In the genomic region with DNA sequence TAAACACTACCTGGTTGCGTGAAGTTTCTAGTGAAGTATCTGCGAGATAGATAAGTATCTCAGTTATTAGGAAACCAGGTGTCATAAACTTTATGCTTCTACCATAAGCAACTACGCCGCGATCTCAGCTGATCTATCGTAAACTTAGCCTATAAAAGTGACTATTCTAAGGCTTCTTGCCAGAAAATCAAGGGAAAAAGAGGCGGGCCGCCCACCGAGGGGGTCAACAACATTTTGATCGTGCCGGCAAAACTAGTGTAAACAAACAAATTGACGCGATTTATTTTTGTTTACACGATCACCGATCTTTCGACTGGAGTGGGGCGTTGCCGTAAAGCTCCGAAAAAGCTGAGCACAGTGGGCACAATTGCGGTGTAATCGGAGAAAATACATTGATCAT, we compare ENCODE assay signal across 3 fruit fly cellular contexts.
TF ChIP-seq lines count a peak whose summit lies in the region.

No protein-coding gene starts in this region.

- peak; percentile 9 for TF ChIP-seq CTCF in whole organism, embryonic (GFP tag; optimal IDR thresholded peaks at IDR 0.05; lab: Kevin White, UChicago)

TF ChIP-seq in whole organism, adult, 20 proteins besides CTCF, POLR2A, EP300 and RAD21:
- TF ChIP-seq cic (GFP tag; optimal IDR thresholded peaks at IDR 0.05; lab: Kevin White, UChicago) (no peak), CG33017 (tag; optimal IDR thresholded peaks at IDR 0.05; lab: Kevin White, UChicago) (peak; percentile 11), CG5204 (GFP tag; optimal IDR thresholded peaks at IDR 0.05; lab: Kevin White, UChicago) (no peak)
TF ChIP-seq in whole organism, adult: peak in this region for 1.

TF ChIP-seq in whole organism, embryonic, 481 proteins besides CTCF, POLR2A, EP300 and RAD21 (continues in another document):
- TF ChIP-seq CG10147 (GFP tag; optimal IDR thresholded peaks at IDR 0.05; lab: Kevin White, UChicago) (peak; percentile 10), CG4854 (GFP tag; optimal IDR thresholded peaks at IDR 0.05; lab: Kevin White, UChicago) (no peak), CG2129 (GFP tag; IDR thresholded peaks at IDR 0.05; lab: Robert Waterston, UW; ENCODE audit: partially characterized antibody) (no peak), ci (GFP tag; IDR thresholded peaks at IDR 0.05; lab: Robert Waterston, UW) (0 out of 3 replicates have a peak, but pooled peaks have one; percentile 39), bowl (GFP tag; IDR thresholded peaks at IDR 0.05; lab: Robert Waterston, UW) (no peak), Med (GFP tag; lab: Kevin White, UChicago) (peak; percentile 58), CG18599 (GFP tag; optimal IDR thresholded peaks at IDR 0.05; lab: Kevin White, UChicago) (no peak), sob (GFP tag; IDR thresholded peaks at IDR 0.05; lab: Robert Waterston, UW) (no peak), CG16863 (GFP tag; optimal IDR thresholded peaks at IDR 0.05; lab: Kevin White, UChicago) (no peak), Hmr (GFP tag; optimal IDR thresholded peaks at IDR 0.05; lab: Kevin White, UChicago) (peak; percentile 40), mirr (GFP tag; optimal IDR thresholded peaks at IDR 0.05; lab: Kevin White, UChicago) (peak; percentile 37), btn (GFP tag; optimal IDR thresholded peaks at IDR 0.05; lab: Kevin White, UChicago) (no peak), CG7372 (GFP tag; IDR thresholded peaks at IDR 0.05; lab: Robert Waterston, UW) (no peak), CG2678 (tag; optimal IDR thresholded peaks at IDR 0.05; lab: Kevin White, UChicago) (peak; percentile 33), exex (tag; optimal IDR thresholded peaks at IDR 0.05; lab: Kevin White, UChicago) (peak; percentile 5), usp (GFP tag; optimal IDR thresholded peaks at IDR 0.05; lab: Kevin White, UChicago) (no peak), CG9932 (GFP tag; IDR thresholded peaks at IDR 0.05; lab: Robert Waterston, UW) (no peak), aop (GFP tag; IDR thresholded peaks at IDR 0.05; lab: Robert Waterston, UW) (no peak), CG11085 (GFP tag; IDR thresholded peaks at IDR 0.05; lab: Robert Waterston, UW) (no peak), gem (tag; optimal IDR thresholded peaks at IDR 0.05; lab: Kevin White, UChicago) (no peak), CG7271 (tag; optimal IDR thresholded peaks at IDR 0.05; lab: Kevin White, UChicago) (no peak), CG6654 (GFP tag; optimal IDR thresholded peaks at IDR 0.05; lab: Kevin White, UChicago) (no peak), Hr51 (GFP tag; optimal IDR thresholded peaks at IDR 0.05; lab: Kevin White, UChicago) (no peak), twi (tag; optimal IDR thresholded peaks at IDR 0.05; lab: Kevin White, UChicago) (no peak), Dbx (GFP tag; IDR thresholded peaks at IDR 0.05; lab: Robert Waterston, UW) (no peak), Ssrp (tag; optimal IDR thresholded peaks at IDR 0.05; lab: Kevin White, UChicago) (no peak), Ets97D (GFP tag; optimal IDR thresholded peaks at IDR 0.05; lab: Kevin White, UChicago) (no peak), NFAT (GFP tag; IDR thresholded peaks at IDR 0.05; lab: Robert Waterston, UW) (no peak), cg (GFP tag; optimal IDR thresholded peaks at IDR 0.05; lab: Kevin White, UChicago) (no peak), CG9727 (GFP tag; optimal IDR thresholded peaks at IDR 0.05; lab: Kevin White, UChicago) (no peak), Nf-YA (GFP tag; IDR thresholded peaks at IDR 0.05; lab: Robert Waterston, UW) (no peak), CG9609 (GFP tag; optimal IDR thresholded peaks at IDR 0.05; lab: Kevin White, UChicago) (no peak), Rfx (GFP tag; IDR thresholded peaks at IDR 0.05; lab: Robert Waterston, UW) (0 out of 2 replicates have a peak, but pooled peaks have one; percentile 8), CG3847 (GFP tag; IDR thresholded peaks at IDR 0.05; lab: Robert Waterston, UW) (no peak), Blimp-1 (GFP tag; optimal IDR thresholded peaks at IDR 0.05; lab: Kevin White, UChicago) (no peak), scrt (GFP tag; optimal IDR thresholded peaks at IDR 0.05; lab: Kevin White, UChicago) (peak; percentile 8), Doc3 (GFP tag; IDR thresholded peaks at IDR 0.05; lab: Robert Waterston, UW; ENCODE audit: partially characterized antibody) (no peak), Ptx1 (GFP tag; IDR thresholded peaks at IDR 0.05; lab: Robert Waterston, UW) (no peak), CG34376 (GFP tag; optimal IDR thresholded peaks at IDR 0.05; lab: Kevin White, UChicago) (peak; percentile 35), pho (GFP tag; optimal IDR thresholded peaks at IDR 0.05; lab: Kevin White, UChicago) (no peak), Mad (GFP tag; optimal IDR thresholded peaks at IDR 0.05; lab: Kevin White, UChicago) (no peak), CG15514 (GFP tag; optimal IDR thresholded peaks at IDR 0.05; lab: Kevin White, UChicago) (peak; percentile 30), CG33557 (GFP tag; optimal IDR thresholded peaks at IDR 0.05; lab: Kevin White, UChicago) (no peak)

TF ChIP-seq in whole organism, prepupa, 60 proteins besides CTCF, POLR2A, EP300 and RAD21:
- TF ChIP-seq CG7368 (GFP tag; optimal IDR thresholded peaks at IDR 0.05; lab: Kevin White, UChicago), result no peak
- TF ChIP-seq fkh (GFP tag; optimal IDR thresholded peaks at IDR 0.05; lab: Kevin White, UChicago), result peak; percentile 93
